Worm (Caenorhabditis elegans) whole organism, midembryonic: Measurements from ENCODE around the gene cpg-7.

Source experiments
- med-1 ChIP-seq: sonication (generic microtip); optimal IDR thresholded peaks from 2 replicates; lab custom pipeline; 2017; ENCODE audit warnings: missing genetic modification characterization, mild to moderate bottlenecking, missing compliant biosample characterization, antibody characterized with exemption, missing genetic modification reagents; ENCODE audit not compliant: insufficient read depth
- ref-1 ChIP-seq: fragments of 200-800 bp; sonication (Bioruptor generic); conservative IDR thresholded peaks from 2 replicates; pipeline ENCODE4 v1.3.6; 2022; ENCODE audit warnings: missing genetic modification reagents, missing genetic modification characterization, missing compliant biosample characterization

DNA sequence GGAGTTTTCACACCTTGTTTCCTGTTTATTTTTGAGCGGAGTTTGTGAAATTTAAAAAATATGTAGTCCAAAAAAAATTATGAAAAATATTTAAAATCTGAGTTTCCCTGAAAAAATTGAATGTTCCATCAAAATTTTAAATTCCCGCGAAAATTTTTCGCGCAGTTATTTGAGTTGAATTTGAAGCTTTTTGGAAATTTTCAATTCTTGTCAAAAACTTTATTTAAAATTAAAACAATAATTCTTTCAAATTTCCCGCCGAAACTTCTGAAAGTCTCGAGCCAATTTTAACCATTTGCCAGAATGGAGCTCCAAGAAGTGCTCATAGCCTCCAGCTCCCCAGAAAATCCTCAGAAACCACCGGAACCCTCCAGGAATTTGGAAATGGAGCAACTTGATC is 4.6 kb downstream of the cpg-7 start, which contains the start of gene gur-4:
- TF ChIP-seq ref-1 (no peak), med-1 (GFP tag; lab: Kevin White, UChicago) (no peak)
